Worm (Caenorhabditis elegans): ENCODE data around the gene tyr-2.
A peak's percentile ranks its signal among the peaks of the same experiment; 100 is the strongest.

The tyr-2 gene

DNA sequence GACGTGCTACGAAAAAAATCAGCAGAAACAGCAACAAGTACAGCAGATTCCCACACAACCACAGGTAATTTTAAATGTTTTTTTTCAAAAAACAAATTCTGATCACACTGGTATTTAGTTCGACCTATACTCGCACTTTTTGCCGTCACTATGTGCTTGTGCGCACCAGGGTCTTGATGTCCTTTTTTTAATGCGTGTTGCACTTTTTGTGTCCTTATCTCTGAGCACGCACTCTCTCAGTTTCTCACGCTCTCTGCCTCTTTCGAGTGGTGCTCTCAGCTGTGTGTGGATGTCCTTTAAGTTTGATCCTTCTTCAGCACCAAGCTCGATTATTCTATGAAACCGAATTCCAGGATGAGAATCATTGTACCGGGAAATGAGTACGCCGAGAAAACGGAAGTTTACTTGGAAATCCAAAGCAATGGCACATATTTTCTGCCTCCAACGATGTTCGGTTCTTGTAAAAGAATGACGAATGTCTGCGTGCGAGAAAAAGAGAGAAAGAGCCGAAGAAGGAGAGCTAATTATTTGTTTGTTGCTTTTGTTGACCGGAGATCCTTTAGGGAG lies 25.5 kb upstream of the tyr-2 start:
- TF ChIP-seq unc-130 (GFP tag; optimal IDR thresholded peaks at IDR 0.05), result no peak
- TF ChIP-seq pha-4 (tag; optimal IDR thresholded peaks at IDR 0.05), result no peak
- TF ChIP-seq snpc-1.3 (tag; optimal IDR thresholded peaks at IDR 0.05; ENCODE audit: insufficient read depth), result no peak
- 0 out of 2 replicates have a peak, but pooled peaks have one; percentile 30 for TF ChIP-seq nfyb-1 (GFP tag; IDR thresholded peaks at IDR 0.05)
- no peak for TF ChIP-seq ztf-6 (GFP tag; IDR thresholded peaks at IDR 0.05)
- TF ChIP-seq die-1 (tag; optimal IDR thresholded peaks at IDR 0.05), result no peak
- no peak for TF ChIP-seq ZK185.1 (tag; optimal IDR thresholded peaks at IDR 0.05; ENCODE audit: poor library complexity, severe bottlenecking)
- TF ChIP-seq madf-6 (GFP tag; IDR thresholded peaks at IDR 0.05), result 0 out of 2 replicates have a peak, but pooled peaks have one; percentile 9
- peak; percentile 42 for TF ChIP-seq nhr-80 (tag; optimal IDR thresholded peaks at IDR 0.05)
- TF ChIP-seq F37B4.10 (GFP tag; IDR thresholded peaks at IDR 0.05), result no peak
- TF ChIP-seq T07F8.4 (tag; optimal IDR thresholded peaks at IDR 0.05), result no peak
- TF ChIP-seq gei-17 (GFP tag; optimal IDR thresholded peaks at IDR 0.05), result no peak
- TF ChIP-seq dox-1 (GFP tag; IDR thresholded peaks at IDR 0.05), result 0 out of 2 replicates have a peak, but pooled peaks have one; percentile 14
- TF ChIP-seq snpc-1.1 (tag; optimal IDR thresholded peaks at IDR 0.05; ENCODE audit: insufficient read depth), result no peak
- TF ChIP-seq sptf-2 (GFP tag; optimal IDR thresholded peaks at IDR 0.05), result no peak
- no peak for TF ChIP-seq tbp1 (GFP tag; optimal IDR thresholded peaks at IDR 0.05)
- no peak for TF ChIP-seq cebp-2 (GFP tag; IDR thresholded peaks at IDR 0.05)
- TF ChIP-seq F57A8.1 (GFP tag; optimal IDR thresholded peaks at IDR 0.05), result no peak
- peak; percentile 15 for TF ChIP-seq attf-5 (GFP tag; optimal IDR thresholded peaks at IDR 0.05)
- peak; percentile 46 for TF ChIP-seq ceh-27 (GFP tag; optimal IDR thresholded peaks at IDR 0.05)
- no peak for TF ChIP-seq tlf-1 (GFP tag; optimal IDR thresholded peaks at IDR 0.05)
- TF ChIP-seq bed-2 (GFP tag; IDR thresholded peaks at IDR 0.05), result no peak
- TF ChIP-seq rec-8 (tag; optimal IDR thresholded peaks at IDR 0.05), result no peak
- TF ChIP-seq ztf-28 (GFP tag; IDR thresholded peaks at IDR 0.05), result no peak
- no peak for TF ChIP-seq hmg-20 (GFP tag; IDR thresholded peaks at IDR 0.05)
- 0 out of 2 replicates have a peak, but pooled peaks have one; percentile 7 for TF ChIP-seq zfh-2 (GFP tag; conservative IDR thresholded peaks at IDR 0.05)
- no peak for TF ChIP-seq ztf-22 (GFP tag; optimal IDR thresholded peaks at IDR 0.05)

DNA sequence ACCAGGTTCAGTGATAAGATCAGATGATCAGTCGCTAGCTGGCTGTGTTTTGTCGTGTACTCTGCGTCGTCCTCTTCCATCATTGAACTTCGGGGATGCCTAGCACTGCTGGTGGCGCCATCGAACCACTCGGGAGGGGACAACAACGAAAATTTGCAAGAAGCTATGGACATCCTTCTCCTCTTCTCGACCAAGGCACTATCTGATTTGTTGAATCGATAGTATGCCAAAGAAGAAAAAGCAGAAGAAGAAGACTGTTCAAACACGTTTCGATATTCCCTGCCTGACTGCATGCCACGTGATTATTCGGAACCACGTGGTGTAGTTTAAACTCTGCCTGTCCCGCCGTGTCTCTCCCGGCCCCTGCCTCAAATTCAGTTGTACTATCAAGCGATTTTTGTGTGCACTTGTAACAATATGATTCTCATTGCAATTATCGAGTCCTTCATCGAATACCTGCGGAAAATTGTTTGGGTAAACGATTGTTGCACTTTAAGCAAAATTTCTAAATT lies 24.7 kb upstream of the tyr-2 start:
- TF ChIP-seq attf-5 (GFP tag; optimal IDR thresholded peaks at IDR 0.05) (peak; percentile 33), T26A5.8 (tag; optimal IDR thresholded peaks at IDR 0.05) (no peak), F52B5.7 (tag; optimal IDR thresholded peaks at IDR 0.05) (peak; percentile 8), F57C9.4 (tag; optimal IDR thresholded peaks at IDR 0.05) (no peak), snpc-4 (GFP tag; optimal IDR thresholded peaks at IDR 0.05) (no peak), snpc-4 (tag; optimal IDR thresholded peaks at IDR 0.05) (no peak), sdz-38 (tag; optimal IDR thresholded peaks at IDR 0.05) (no peak), ceh-58 (GFP tag; IDR thresholded peaks at IDR 0.05) (no peak), ZK185.1 (tag; optimal IDR thresholded peaks at IDR 0.05; ENCODE audit: poor library complexity, severe bottlenecking) (no peak), Y53G8AR.9 (GFP tag; conservative IDR thresholded peaks at IDR 0.05) (no peak), hsf-1 (GFP tag; IDR thresholded peaks at IDR 0.05) (no peak), ccch-3 (GFP tag; optimal IDR thresholded peaks at IDR 0.05) (no peak), egl-18 (GFP tag; IDR thresholded peaks at IDR 0.05) (no peak), cebp-2 (GFP tag; IDR thresholded peaks at IDR 0.05) (no peak), chd-7 (tag; optimal IDR thresholded peaks at IDR 0.05) (no peak), snpc-1.1 (tag; optimal IDR thresholded peaks at IDR 0.05; ENCODE audit: insufficient read depth) (no peak), somi-1 (GFP tag; optimal IDR thresholded peaks at IDR 0.05) (peak; percentile 1), nhr-179 (tag; optimal IDR thresholded peaks at IDR 0.05) (no peak), Y95B8A.8 (GFP tag; IDR thresholded peaks at IDR 0.05) (no peak), let-526 (GFP tag; IDR thresholded peaks at IDR 0.05) (0 out of 2 replicates have a peak, but pooled peaks have one; percentile 52), pha-4 (tag; optimal IDR thresholded peaks at IDR 0.05) (no peak), dpff-1 (tag; optimal IDR thresholded peaks at IDR 0.05) (no peak), F33H1.4 (GFP tag; IDR thresholded peaks at IDR 0.05) (no peak), F49E8.2 (tag; optimal IDR thresholded peaks at IDR 0.05; ENCODE audit: insufficient read depth) (no peak), ceh-40 (GFP tag; IDR thresholded peaks at IDR 0.05) (no peak)

Measured in whole organism, young adult.